Worm (Caenorhabditis elegans): ENCODE measurements around the gene ZC84.6.

DNA sequence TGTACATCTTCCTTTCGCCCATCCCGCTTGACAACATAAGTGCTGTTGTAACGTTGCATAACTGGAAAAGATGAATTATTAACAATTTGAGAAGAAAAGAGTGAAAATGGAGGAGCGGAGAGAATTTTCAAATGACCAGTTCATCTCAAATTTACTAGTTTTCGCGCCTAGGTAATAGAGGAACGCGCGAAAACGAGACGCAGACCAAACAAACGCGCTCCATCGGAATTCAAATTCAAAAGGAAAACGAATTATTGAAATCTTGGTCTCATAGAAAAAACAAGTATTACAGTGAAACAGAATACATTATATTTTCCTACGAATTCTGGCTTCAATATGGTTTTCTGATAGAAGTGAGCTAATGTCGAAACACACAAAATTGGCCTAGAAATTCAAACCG, 28.7 kb upstream of the ZC84.6 start:
- TF ChIP-seq ztf-11 (tag; optimal IDR thresholded peaks at IDR 0.05) (no peak), pag-3 (tag; optimal IDR thresholded peaks at IDR 0.05; ENCODE audit: borderline replicate concordance, insufficient read depth) (no peak), ztf-4 (tag; optimal IDR thresholded peaks at IDR 0.05) (no peak)

Measured in whole organism, L1 larva.